Fruit fly (Drosophila melanogaster): ENCODE data around the gene Hsp23.
A peak's percentile ranks its signal among the peaks of the same experiment; 100 is the strongest.

Gene Hsp23

DNA sequence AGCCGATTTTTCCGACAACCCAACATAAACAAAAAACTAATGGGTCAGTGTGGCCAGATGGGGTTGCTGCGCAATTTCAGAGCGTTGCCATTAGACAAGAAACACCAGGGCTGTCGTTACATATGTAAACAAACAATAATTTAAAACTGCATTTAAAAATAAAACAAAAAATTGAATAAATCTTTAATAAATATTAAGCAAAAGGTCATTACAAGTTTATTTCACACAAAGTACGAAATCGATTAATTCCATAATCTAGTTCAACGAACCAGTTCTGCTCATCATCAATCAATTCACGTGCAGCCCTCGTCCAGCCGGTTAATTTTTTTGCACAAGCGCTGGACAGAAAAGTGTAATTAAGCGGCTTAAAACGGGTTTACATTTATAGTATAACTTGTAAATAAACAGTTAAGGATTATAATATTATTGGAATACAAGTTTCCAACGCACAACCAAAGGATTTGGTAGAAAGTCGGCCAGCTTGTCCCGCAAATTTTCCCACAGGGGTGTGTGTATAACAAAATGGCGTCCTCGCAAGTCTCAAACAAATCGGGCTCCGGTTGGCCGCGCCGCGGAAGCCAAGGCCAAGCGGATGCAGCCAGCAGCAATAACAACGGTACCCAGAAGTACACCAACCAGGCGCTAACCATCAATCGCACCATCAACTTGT, 29.2 kb downstream of the Hsp23 start, which contains the start of the genes CG4022 and Cpsf5:
Gene CG4022 (minus strand): TSS at position 79 of the 670 bp plus-strand sequence.
Gene Cpsf5 (plus strand): TSS at position 285 of the 670 bp plus-strand sequence.
- no peak for TF ChIP-seq Doc2 (GFP tag; IDR thresholded peaks at IDR 0.05)
- peak; percentile 48 for TF ChIP-seq Dref (GFP tag; IDR thresholded peaks at IDR 0.05)
- TF ChIP-seq Eip74EF (GFP tag; optimal IDR thresholded peaks at IDR 0.05), result peak in 1 of 2 experiments; percentile 36
- TF ChIP-seq Hr78 (GFP tag; optimal IDR thresholded peaks at IDR 0.05), result no peak
- no peak for TF ChIP-seq Dip2 (GFP tag; IDR thresholded peaks at IDR 0.05)
- TF ChIP-seq hth (optimal IDR thresholded peaks at IDR 0.05), result no peak
- TF ChIP-seq pan (optimal IDR thresholded peaks at IDR 0.05), result no peak
- peak in 1 of 2 experiments; percentile 86 for TF ChIP-seq pan (GFP tag; optimal IDR thresholded peaks at IDR 0.05 in 1 of 2, IDR thresholded peaks at IDR 0.05 in 1 of 2)
- peak; percentile 86 for TF ChIP-seq tgo (GFP tag; IDR thresholded peaks at IDR 0.05)
- peak; percentile 100 for TF ChIP-seq CG15514 (GFP tag; optimal IDR thresholded peaks at IDR 0.05)
- TF ChIP-seq CG8089 (GFP tag; optimal IDR thresholded peaks at IDR 0.05), result peak; percentile 20
- TF ChIP-seq org-1 (GFP tag; optimal IDR thresholded peaks at IDR 0.05), result peak; percentile 45
- TF ChIP-seq psq (GFP tag; optimal IDR thresholded peaks at IDR 0.05), result no peak
- TF ChIP-seq CG16779 (GFP tag; IDR thresholded peaks at IDR 0.05), result no peak
- TF ChIP-seq B-H2 (GFP tag; optimal IDR thresholded peaks at IDR 0.05), result peak; percentile 89
- peak; percentile 23 for TF ChIP-seq CG4707 (GFP tag; optimal IDR thresholded peaks at IDR 0.05)
- peak; percentile 81 for TF ChIP-seq CG17385 (GFP tag; optimal IDR thresholded peaks at IDR 0.05)
- TF ChIP-seq cato (GFP tag; optimal IDR thresholded peaks at IDR 0.05; ENCODE audit: borderline replicate concordance), result peak; percentile 54
- TF ChIP-seq CG11723 (GFP tag; optimal IDR thresholded peaks at IDR 0.05), result peak; percentile 52
- peak; percentile 50 for TF ChIP-seq MESR4 (GFP tag; optimal IDR thresholded peaks at IDR 0.05)
- TF ChIP-seq CG17328 (GFP tag; IDR thresholded peaks at IDR 0.05), result peak; percentile 87
- TF ChIP-seq bab2 (GFP tag; optimal IDR thresholded peaks at IDR 0.05), result peak; percentile 72
- TF ChIP-seq odd (GFP tag; optimal IDR thresholded peaks at IDR 0.05), result peak; percentile 57
- TF ChIP-seq Hmr (GFP tag; optimal IDR thresholded peaks at IDR 0.05), result peak; percentile 85
- TF ChIP-seq CG11504 (tag; optimal IDR thresholded peaks at IDR 0.05), result peak; percentile 82
- peak; percentile 54 for TF ChIP-seq run (tag; optimal IDR thresholded peaks at IDR 0.05)
- TF ChIP-seq CG5180 (GFP tag; optimal IDR thresholded peaks at IDR 0.05), result no peak
- 0 out of 3 replicates have a peak, but pooled peaks have one; percentile 55 for TF ChIP-seq CG7357 (GFP tag; IDR thresholded peaks at IDR 0.05)
- TF ChIP-seq NC2α (GFP tag; optimal IDR thresholded peaks at IDR 0.05), result no peak
- peak; percentile 44 for TF ChIP-seq Hmx (GFP tag; optimal IDR thresholded peaks at IDR 0.05)
- peak; percentile 41 for TF ChIP-seq tup (GFP tag; optimal IDR thresholded peaks at IDR 0.05)
- TF ChIP-seq Blimp-1 (GFP tag; optimal IDR thresholded peaks at IDR 0.05), result peak; percentile 79
- TF ChIP-seq Myb (GFP tag; optimal IDR thresholded peaks at IDR 0.05), result peak; percentile 44
- TF ChIP-seq sr (GFP tag; IDR thresholded peaks at IDR 0.05), result 0 out of 3 replicates have a peak, but pooled peaks have one; percentile 17
- TF ChIP-seq CG12071 (GFP tag; optimal IDR thresholded peaks at IDR 0.05), result peak; percentile 27
- TF ChIP-seq CG3163 (GFP tag; optimal IDR thresholded peaks at IDR 0.05), result peak; percentile 18
- peak; percentile 49; the same call in 1 of the 2 replicates for TF ChIP-seq inv (GFP tag; IDR thresholded peaks at IDR 0.05; ENCODE audit: partially characterized antibody)
- peak; percentile 84 for TF ChIP-seq CG12299 (tag; optimal IDR thresholded peaks at IDR 0.05)
- peak; percentile 66 to 85 for TF ChIP-seq dpn (GFP tag; optimal IDR thresholded peaks at IDR 0.05)
- no peak for TF ChIP-seq Gsc (GFP tag; IDR thresholded peaks at IDR 0.05)
- peak; percentile 92 for TF ChIP-seq CG10543 (GFP tag; optimal IDR thresholded peaks at IDR 0.05)
- TF ChIP-seq CrebB (tag; optimal IDR thresholded peaks at IDR 0.05), result peak; percentile 75
- TF ChIP-seq jing (GFP tag; optimal IDR thresholded peaks at IDR 0.05), result peak; percentile 12
- TF ChIP-seq Vsx1 (GFP tag; optimal IDR thresholded peaks at IDR 0.05), result no peak
- TF ChIP-seq Dll (GFP tag; IDR thresholded peaks at IDR 0.05; ENCODE audit: partially characterized antibody), result peak; percentile 50
- peak; percentile 51 for TF ChIP-seq slou (GFP tag; optimal IDR thresholded peaks at IDR 0.05)
- no peak for TF ChIP-seq CG17612 (GFP tag; IDR thresholded peaks at IDR 0.05)
- peak; percentile 68 for TF ChIP-seq CG13287 (GFP tag; IDR thresholded peaks at IDR 0.05; ENCODE audit: partially characterized antibody)
- peak; percentile 82; the same call in 1 of the 2 replicates for TF ChIP-seq ranshi (GFP tag; IDR thresholded peaks at IDR 0.05)

Data from whole organism, embryonic.